Fruit fly (Drosophila melanogaster) whole organism, embryonic: ENCODE data around the gene CG5921.

Experiments used
- Antp ChIP-seq: fragments of 200-800 bp; sonication (Bioruptor generic); optimal IDR thresholded peaks from 3 replicates; lab custom pipeline; 2016; ENCODE audit warnings: missing biosample characterization, missing genetic modification characterization
- CG6654 ChIP-seq: fragments of 200-800 bp; sonication (Bioruptor generic); optimal IDR thresholded peaks from 2 replicates; lab custom pipeline; 2017; ENCODE audit warnings: missing biosample characterization, mild to moderate bottlenecking, missing genetic modification characterization
- CG7271 ChIP-seq: fragments of 200-800 bp; sonication (Bioruptor generic); optimal IDR thresholded peaks from 2 replicates; lab custom pipeline; 2018; ENCODE audit warnings: missing biosample characterization, mild to moderate bottlenecking, missing genetic modification characterization, moderate library complexity
- CG8478 ChIP-seq: fragments of >200 bp; optimal IDR thresholded peaks from 2 replicates; lab custom pipeline; 2018
- Dfd ChIP-seq, 2 experiments: fragments of >200 bp; optimal IDR thresholded peaks; 2 replicates each; lab custom pipeline; 2017; ENCODE audit warnings: missing biosample characterization in 2 of 2, missing genetic modification characterization in 2 of 2
- her ChIP-seq: fragments of 200-800 bp; sonication (Bioruptor generic); optimal IDR thresholded peaks from 2 replicates; lab custom pipeline; 2016; ENCODE audit warnings: missing biosample characterization, missing genetic modification characterization
- row ChIP-seq: fragments of 200-800 bp; sonication (Bioruptor generic); IDR thresholded peaks from 3 replicates; pipeline ENCODE4 v1.3.6; 2022; ENCODE audit warnings: missing biosample characterization, missing genetic modification characterization
- vvl ChIP-seq: fragments of 200-800 bp; sonication (Bioruptor generic); IDR thresholded peaks from 2 replicates; pipeline ENCODE4 v1.3.6; 2022; ENCODE audit warnings: missing biosample characterization, missing genetic modification characterization

- TF ChIP-seq CG8478 (lab: Kevin White, UChicago) (no peak), Antp (no peak), vvl (GFP tag; lab: Robert Waterston, UW) (no peak), CG7271 (tag; lab: Kevin White, UChicago) (no peak), Dfd (GFP tag; optimal IDR thresholded peaks at IDR 0.05; lab: Kevin White, UChicago) (no peak), CG6654 (GFP tag; lab: Kevin White, UChicago) (no peak), her (no peak), row (GFP tag; lab: Robert Waterston, UW) (no peak)
Measured at dm6 chrX:6094078-6094477, 43.5 kb downstream of the CG5921 start.
